Worm (Caenorhabditis elegans) whole organism, L3 larva: ENCODE results near the gene tbc-1.

Source experiments
- R02D3.7 ChIP-seq: fragments of 150-350 bp; optimal IDR thresholded peaks from 2 replicates; lab custom pipeline; 2014; ENCODE audit warnings: missing biosample characterization, missing genetic modification characterization
- aly-2 ChIP-seq: fragments of 150-350 bp; optimal IDR thresholded peaks from 2 replicates; lab custom pipeline; 2014; ENCODE audit warnings: missing biosample characterization, missing genetic modification characterization
- nfya-1 ChIP-seq: sonication (generic microtip); optimal IDR thresholded peaks from 2 replicates; lab custom pipeline; 2017; ENCODE audit warnings: missing genetic modification characterization, mild to moderate bottlenecking, missing compliant biosample characterization, antibody characterized with exemption, moderate library complexity; ENCODE audit not compliant: insufficient read depth
- nhr-11 ChIP-seq: fragments of 150-350 bp; optimal IDR thresholded peaks from 2 replicates; lab custom pipeline; 2014; ENCODE audit warnings: missing biosample characterization, missing genetic modification characterization
- nhr-237 ChIP-seq: fragments of 150-350 bp; optimal IDR thresholded peaks from 2 replicates; lab custom pipeline; 2014; ENCODE audit warnings: missing biosample characterization, missing genetic modification characterization
- nhr-76 ChIP-seq: fragments of 150-350 bp; sonication (generic microtip); optimal IDR thresholded peaks from 5 replicates; lab custom pipeline; 2014; ENCODE audit warnings: missing biosample characterization, missing genetic modification characterization
- pha-4 ChIP-seq: fragments of 150-350 bp; optimal IDR thresholded peaks from 2 replicates; lab custom pipeline; 2014; ENCODE audit warnings: missing biosample characterization, missing genetic modification reagents, missing genetic modification characterization
- skn-1 ChIP-seq: fragments of 150-350 bp; optimal IDR thresholded peaks from 2 replicates; lab custom pipeline; 2014; ENCODE audit warnings: missing biosample characterization, missing genetic modification characterization
- tbx-2 ChIP-seq: sonication (generic microtip); optimal IDR thresholded peaks from 2 replicates; lab custom pipeline; 2016; ENCODE audit warnings: mild to moderate bottlenecking, missing genetic modification characterization, missing compliant biosample characterization
- unc-39 ChIP-seq: sonication (generic microtip); optimal IDR thresholded peaks from 4 replicates; lab custom pipeline; 2017; ENCODE audit warnings: missing biosample characterization, missing genetic modification characterization

DNA sequence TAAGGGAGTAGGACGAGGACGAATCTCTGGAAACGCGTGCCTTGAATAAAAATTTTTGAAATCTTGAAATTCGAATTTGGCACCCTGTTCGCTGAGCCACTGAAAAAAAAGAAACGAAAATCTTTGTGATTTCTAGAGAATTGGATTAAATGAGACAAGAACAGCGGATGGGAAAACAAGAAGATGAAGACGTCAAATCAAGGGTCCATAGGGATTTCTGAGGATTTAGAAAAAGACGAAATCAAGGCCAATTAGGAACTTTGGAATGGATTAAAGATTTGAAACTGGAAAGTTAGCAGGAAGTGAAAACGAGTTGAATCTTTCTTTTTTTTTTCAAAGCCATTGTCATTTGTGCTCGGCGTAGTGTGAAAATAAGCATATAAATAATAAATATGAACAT, 16.0 kb upstream of the tbc-1 start, which contains the start of gene pag-3:
- TF ChIP-seq tbx-2 (no peak), pha-4 (tag; lab: Kevin White, UChicago) (no peak), nhr-237 (tag; lab: Kevin White, UChicago) (no peak), nhr-11 (tag; lab: Kevin White, UChicago) (no peak), unc-39 (tag; lab: Kevin White, UChicago) (no peak), skn-1 (no peak), nhr-76 (no peak), nfya-1 (tag; lab: Kevin White, UChicago) (no peak), aly-2 (no peak), R02D3.7 (no peak)
